Worm (Caenorhabditis elegans) whole organism, L1 larva: ENCODE measurements around the gene srlf-33.

ENCODE experiments used
- C04F5.9 ChIP-seq: sonication (generic microtip); optimal IDR thresholded peaks from 2 replicates; lab custom pipeline; 2016; ENCODE audit warnings: missing genetic modification characterization, missing compliant biosample characterization
- aly-2 ChIP-seq: fragments of 150-350 bp; optimal IDR thresholded peaks from 2 replicates; lab custom pipeline; 2014; ENCODE audit warnings: missing biosample characterization, missing genetic modification characterization
- ama-1 ChIP-seq: fragments of 150-350 bp; optimal IDR thresholded peaks from 2 replicates; lab custom pipeline; 2014
- blmp-1 ChIP-seq: fragments of 150-350 bp; optimal IDR thresholded peaks from 2 replicates; lab custom pipeline; 2014; ENCODE audit warnings: missing biosample characterization, missing genetic modification characterization
- ceh-63 ChIP-seq: fragments of 200-800 bp; sonication (Bioruptor generic); optimal IDR thresholded peaks from 2 replicates; lab custom pipeline; 2018; ENCODE audit warnings: mild to moderate bottlenecking, missing genetic modification characterization, missing compliant biosample characterization
- ceh-88 ChIP-seq: fragments of 200-800 bp; sonication (Bioruptor generic); IDR thresholded peaks from 2 replicates; pipeline ENCODE4 v1.3.6; 2022; ENCODE audit warnings: missing genetic modification characterization, missing compliant biosample characterization
- ceh-90 ChIP-seq: sonication (generic microtip); optimal IDR thresholded peaks from 2 replicates; lab custom pipeline; 2016; ENCODE audit warnings: missing genetic modification characterization, missing compliant biosample characterization
- dsc-1 ChIP-seq: sonication (generic microtip); optimal IDR thresholded peaks from 2 replicates; lab custom pipeline; 2016; ENCODE audit warnings: mild to moderate bottlenecking, missing genetic modification characterization, missing compliant biosample characterization
- efl-1 ChIP-seq, 4 experiments: fragments of 150-350 bp; optimal IDR thresholded peaks in 3 of 4; peaks in 1 of 4; 1 replicate in 1 of 4; 2 replicates in 3 of 4; lab custom pipeline; 2014; ENCODE audit warnings: missing biosample characterization in 2 of 4, missing genetic modification characterization in 2 of 4, missing genetic modification reagents in 2 of 4
- efl-3 ChIP-seq: fragments of 200-800 bp; sonication (Bioruptor generic); optimal IDR thresholded peaks from 2 replicates; lab custom pipeline; 2018; ENCODE audit warnings: mild to moderate bottlenecking, missing genetic modification characterization, missing compliant biosample characterization
- elt-3 ChIP-seq, 6 experiments: fragments of 150-350 bp in 1 of 6; sonication (generic microtip); optimal IDR thresholded peaks; 2 replicates each; lab custom pipeline; 2017 to 2018; ENCODE audit warnings: missing biosample characterization in 6 of 6, missing genetic modification characterization in 6 of 6, inconsistent platforms in 1 of 6
- ets-5 ChIP-seq: fragments of 200-800 bp; sonication (Bioruptor generic); IDR thresholded peaks from 2 replicates; pipeline ENCODE4 v1.3.6; 2022; ENCODE audit warnings: missing genetic modification characterization, missing compliant biosample characterization
- fkh-8 ChIP-seq: sonication (generic microtip); optimal IDR thresholded peaks from 2 replicates; lab custom pipeline; 2016; ENCODE audit warnings: mild to moderate bottlenecking, missing genetic modification characterization, missing compliant biosample characterization
- fos-1 ChIP-seq: fragments of 150-350 bp; optimal IDR thresholded peaks from 2 replicates; lab custom pipeline; 2014; ENCODE audit warnings: missing biosample characterization, missing genetic modification characterization
- hpl-2 ChIP-seq: fragments of 150-350 bp; optimal IDR thresholded peaks from 2 replicates; lab custom pipeline; 2014; ENCODE audit warnings: missing biosample characterization, missing genetic modification reagents, missing genetic modification characterization
- jun-1 ChIP-seq: fragments of 150-350 bp; optimal IDR thresholded peaks from 2 replicates; lab custom pipeline; 2014; ENCODE audit warnings: missing biosample characterization, missing genetic modification reagents, missing genetic modification characterization
- lin-14 ChIP-seq: fragments of 200-800 bp; sonication (Bioruptor generic); optimal IDR thresholded peaks from 2 replicates; lab custom pipeline; 2018; ENCODE audit warnings: mild to moderate bottlenecking, missing genetic modification characterization, moderate library complexity, missing compliant biosample characterization
- lin-35 ChIP-seq, 2 experiments: fragments of 150-350 bp; optimal IDR thresholded peaks; 2 replicates each; lab custom pipeline; 2014; ENCODE audit warnings: missing biosample characterization in 2 of 2, missing genetic modification characterization in 2 of 2, missing genetic modification reagents in 2 of 2
- mdl-1 ChIP-seq, 2 experiments: fragments of 150-350 bp; optimal IDR thresholded peaks; 2 replicates each; lab custom pipeline; 2014 to 2017; ENCODE audit warnings: missing biosample characterization in 2 of 2, missing genetic modification characterization in 2 of 2, inconsistent platforms in 1 of 2
- mep-1 ChIP-seq: fragments of 150-350 bp; optimal IDR thresholded peaks from 2 replicates; lab custom pipeline; 2014; ENCODE audit warnings: missing biosample characterization, missing genetic modification characterization
- nhr-19 ChIP-seq: fragments of 200-800 bp; sonication (Bioruptor generic); conservative IDR thresholded peaks from 2 replicates; pipeline ENCODE4 v1.3.6; 2022; ENCODE audit warnings: missing genetic modification characterization, missing compliant biosample characterization
- nhr-20 ChIP-seq: sonication (generic microtip); optimal IDR thresholded peaks from 2 replicates; lab custom pipeline; 2016; ENCODE audit warnings: mild to moderate bottlenecking, missing genetic modification characterization, missing compliant biosample characterization
- nhr-71 ChIP-seq: sonication (generic microtip); optimal IDR thresholded peaks from 2 replicates; lab custom pipeline; 2016; ENCODE audit warnings: mild to moderate bottlenecking, missing genetic modification characterization, moderate library complexity, missing compliant biosample characterization
- nhr-76 ChIP-seq: sonication (generic microtip); optimal IDR thresholded peaks from 2 replicates; lab custom pipeline; 2017; ENCODE audit warnings: missing biosample characterization, missing genetic modification characterization
- nhr-77 ChIP-seq: fragments of 150-350 bp; optimal IDR thresholded peaks from 2 replicates; lab custom pipeline; 2014; ENCODE audit warnings: missing biosample characterization, missing genetic modification characterization
- nhr-84 ChIP-seq: sonication (generic microtip); optimal IDR thresholded peaks from 2 replicates; lab custom pipeline; 2017; ENCODE audit warnings: missing biosample characterization, missing genetic modification characterization
- nhr-85 ChIP-seq: sonication (generic microtip); peaks from one replicate; lab custom pipeline; 2016; ENCODE audit warnings: missing genetic modification characterization, inconsistent platforms, missing compliant biosample characterization
- nhr-90 ChIP-seq: sonication (generic microtip); optimal IDR thresholded peaks from 2 replicates; lab custom pipeline; 2016; ENCODE audit warnings: mild to moderate bottlenecking, missing genetic modification characterization, missing compliant biosample characterization; ENCODE audit not compliant: poor library complexity
- pag-3 ChIP-seq: sonication (generic microtip); optimal IDR thresholded peaks from 2 replicates; lab custom pipeline; 2017; ENCODE audit warnings: missing genetic modification characterization, mild to moderate bottlenecking, missing compliant biosample characterization, antibody characterized with exemption, borderline replicate concordance; ENCODE audit not compliant: insufficient read depth
- pax-3 ChIP-seq: fragments of 200-800 bp; sonication (Bioruptor generic); optimal IDR thresholded peaks from 2 replicates; lab custom pipeline; 2018; ENCODE audit warnings: mild to moderate bottlenecking, missing genetic modification characterization, moderate library complexity, missing compliant biosample characterization
- rnt-1 ChIP-seq: sonication (generic microtip); optimal IDR thresholded peaks from 2 replicates; lab custom pipeline; 2016; ENCODE audit warnings: mild to moderate bottlenecking, missing genetic modification characterization, moderate library complexity, missing compliant biosample characterization
- skn-1 ChIP-seq: fragments of 150-350 bp; optimal IDR thresholded peaks from 2 replicates; lab custom pipeline; 2014; ENCODE audit warnings: missing biosample characterization, missing genetic modification characterization
- snpc-4 ChIP-seq: fragments of 150-350 bp; optimal IDR thresholded peaks from 2 replicates; lab custom pipeline; 2014; ENCODE audit warnings: missing biosample characterization, missing genetic modification characterization
- snu-23 ChIP-seq: sonication (generic microtip); optimal IDR thresholded peaks from 2 replicates; lab custom pipeline; 2016; ENCODE audit warnings: missing genetic modification characterization, missing compliant biosample characterization
- sptf-1 ChIP-seq: fragments of 150-350 bp; optimal IDR thresholded peaks from 2 replicates; lab custom pipeline; 2014; ENCODE audit warnings: missing biosample characterization, missing genetic modification characterization
- sup-37 ChIP-seq: fragments of 200-800 bp; sonication (Bioruptor generic); optimal IDR thresholded peaks from 2 replicates; lab custom pipeline; 2018; ENCODE audit warnings: mild to moderate bottlenecking, missing genetic modification characterization, missing compliant biosample characterization
- tbx-2 ChIP-seq: sonication (generic microtip); optimal IDR thresholded peaks from 2 replicates; lab custom pipeline; 2016; ENCODE audit warnings: missing genetic modification characterization, missing compliant biosample characterization
- unc-30 ChIP-seq: sonication (generic microtip); optimal IDR thresholded peaks from 2 replicates; lab custom pipeline; 2017; ENCODE audit warnings: missing biosample characterization, missing genetic modification characterization
- unc-62 ChIP-seq: fragments of 150-350 bp; optimal IDR thresholded peaks from 2 replicates; lab custom pipeline; 2014; ENCODE audit warnings: missing biosample characterization, missing genetic modification reagents, missing genetic modification characterization
- unc-86 ChIP-seq: sonication (generic microtip); optimal IDR thresholded peaks from 2 replicates; lab custom pipeline; 2016; ENCODE audit warnings: missing genetic modification characterization, missing compliant biosample characterization
- zag-1 ChIP-seq: fragments of 150-350 bp; optimal IDR thresholded peaks from 2 replicates; lab custom pipeline; 2014; ENCODE audit warnings: missing biosample characterization, missing genetic modification characterization
- zip-4 ChIP-seq: fragments of 200-800 bp; sonication (Bioruptor generic); optimal IDR thresholded peaks from 2 replicates; lab custom pipeline; 2018; ENCODE audit warnings: mild to moderate bottlenecking, missing genetic modification characterization, moderate library complexity, missing compliant biosample characterization

Gene srlf-33

ce11 chrIV:11908733-11909132, 16.5 kb downstream of the srlf-33 start:
- TF ChIP-seq unc-30, result no peak
- no peak for TF ChIP-seq efl-1 (optimal IDR thresholded peaks at IDR 0.05; lab: Kevin White, UChicago)
- peak in 1 of 2 experiments; percentile 12 for TF ChIP-seq efl-1 (GFP tag; optimal IDR thresholded peaks at IDR 0.05 in 1 of 2; lab: Kevin White, UChicago)
- TF ChIP-seq blmp-1 (tag; lab: Kevin White, UChicago), result peak; percentile 55

- no peak for TF ChIP-seq nhr-90
- no peak for TF ChIP-seq unc-30
- TF ChIP-seq elt-3 (tag; optimal IDR thresholded peaks at IDR 0.05; lab: Kevin White, UChicago), result no peak
- peak; percentile 9 for TF ChIP-seq lin-14 (GFP tag; lab: Kevin White, UChicago)
- TF ChIP-seq rnt-1, result no peak
- TF ChIP-seq lin-35 (GFP tag; optimal IDR thresholded peaks at IDR 0.05; lab: Kevin White, UChicago), result no peak
- TF ChIP-seq aly-2 (tag; lab: Kevin White, UChicago), result no peak
- no peak for TF ChIP-seq jun-1 (tag; lab: Kevin White, UChicago)
- TF ChIP-seq nhr-85 (tag; lab: Kevin White, UChicago), result peak; percentile 64
- no peak for TF ChIP-seq sptf-1
Measured at ce11 chrIV:11903676-11904075, 21.6 kb downstream of the srlf-33 start.

ce11 chrIV:11902832-11903231, 22.4 kb downstream of the srlf-33 start:
- no peak for TF ChIP-seq sup-37 (GFP tag; lab: Kevin White, UChicago)
- TF ChIP-seq nhr-85 (tag; lab: Kevin White, UChicago), result peak; percentile 45
- peak in 1 of 6 experiments; percentile 30 for TF ChIP-seq elt-3 (tag; optimal IDR thresholded peaks at IDR 0.05; lab: Kevin White, UChicago)
- no peak for TF ChIP-seq aly-2 (tag; lab: Kevin White, UChicago)
- no peak for TF ChIP-seq efl-1 (optimal IDR thresholded peaks at IDR 0.05; lab: Kevin White, UChicago)
- TF ChIP-seq efl-1 (GFP tag; optimal IDR thresholded peaks at IDR 0.05 in 1 of 2; lab: Kevin White, UChicago), result peak in 1 of 2 experiments; percentile 48
- TF ChIP-seq nhr-84, result no peak
- no peak for TF ChIP-seq dsc-1
- TF ChIP-seq, all 84 proteins: peak for 3

ce11 chrIV:11901215-11901614, 24.0 kb downstream of the srlf-33 start:
- TF ChIP-seq nhr-71, result peak; percentile 29
- no peak for TF ChIP-seq skn-1 (tag; lab: Kevin White, UChicago)
- TF ChIP-seq elt-3 (tag; optimal IDR thresholded peaks at IDR 0.05; lab: Kevin White, UChicago), result peak in 1 of 6 experiments; percentile 26
- 0 out of 2 replicates have a peak, but pooled peaks have one; percentile 6 for TF ChIP-seq nhr-19
- peak; percentile 6 for TF ChIP-seq nhr-85 (tag; lab: Kevin White, UChicago)
- TF ChIP-seq lin-35 (GFP tag; optimal IDR thresholded peaks at IDR 0.05; lab: Kevin White, UChicago), result peak in 1 of 2 experiments; percentile 32
- peak; percentile 26 for TF ChIP-seq tbx-2 (tag; lab: Kevin White, UChicago)
- TF ChIP-seq unc-86 (tag; lab: Kevin White, UChicago), result no peak
- TF ChIP-seq rnt-1, result no peak
- no peak for TF ChIP-seq unc-62 (GFP tag; lab: Kevin White, UChicago)
- no peak for TF ChIP-seq zip-4
- TF ChIP-seq mep-1, result no peak
- peak; percentile 37 for TF ChIP-seq nhr-20 (tag; lab: Kevin White, UChicago)
- TF ChIP-seq blmp-1 (tag; lab: Kevin White, UChicago), result peak; percentile 32
- no peak for TF ChIP-seq lin-14 (GFP tag; lab: Kevin White, UChicago)
- TF ChIP-seq efl-3 (GFP tag; lab: Kevin White, UChicago), result no peak
- TF ChIP-seq snu-23 (GFP tag; lab: Kevin White, UChicago), result peak; percentile 22
- TF ChIP-seq ceh-90 (tag; lab: Kevin White, UChicago), result no peak

- TF ChIP-seq nhr-76, result no peak
- TF ChIP-seq nhr-85 (tag; lab: Kevin White, UChicago), result peak; percentile 14
- TF ChIP-seq, all 84 proteins: peak for 1
Measured at ce11 chrIV:11900399-11900798, 24.8 kb downstream of the srlf-33 start.

ce11 chrIV:11899358-11899757, 25.9 kb downstream of the srlf-33 start, which contains the start of gene nhr-43:
Gene nhr-43, plus strand, starts transcription at chrIV:11899590.
- peak; percentile 28 for TF ChIP-seq nhr-20 (tag; lab: Kevin White, UChicago)
- no peak for TF ChIP-seq fkh-8
- no peak for TF ChIP-seq fos-1 (tag; lab: Kevin White, UChicago)
- TF ChIP-seq lin-35 (GFP tag; optimal IDR thresholded peaks at IDR 0.05; lab: Kevin White, UChicago), result no peak
- TF ChIP-seq pax-3, result no peak
- TF ChIP-seq ceh-88 (GFP tag; lab: Robert Waterston, UW), result no peak
- TF ChIP-seq nhr-84, result no peak
- no peak for TF ChIP-seq ets-5 (GFP tag; lab: Robert Waterston, UW)
- no peak for TF ChIP-seq sptf-1
- TF ChIP-seq ama-1 (lab: Kevin White, UChicago), result no peak
- TF ChIP-seq snpc-4, result no peak
- TF ChIP-seq elt-3 (tag; optimal IDR thresholded peaks at IDR 0.05; lab: Kevin White, UChicago), result peak in 2 of 6 experiments; percentile 8 to 30
- no peak for TF ChIP-seq hpl-2 (GFP tag; lab: Kevin White, UChicago)
- no peak for TF ChIP-seq C04F5.9
- TF ChIP-seq nhr-77, result no peak
- TF ChIP-seq mdl-1 (tag; optimal IDR thresholded peaks at IDR 0.05; lab: Kevin White, UChicago), result no peak
- TF ChIP-seq pag-3 (tag; lab: Kevin White, UChicago), result no peak
- TF ChIP-seq unc-30, result no peak
- no peak for TF ChIP-seq sup-37 (GFP tag; lab: Kevin White, UChicago)
- TF ChIP-seq zag-1 (tag; lab: Kevin White, UChicago), result no peak
- no peak for TF ChIP-seq ceh-63 (GFP tag; lab: Kevin White, UChicago)
